Worm (Caenorhabditis elegans) whole organism, mixed stage, embryonic: ENCODE results near the gene ZK354.7.

Experiments
- M03D4.4 ChIP-seq: sonication (generic microtip); optimal IDR thresholded peaks from 2 replicates; lab custom pipeline; 2017; ENCODE audit warnings: mild to moderate bottlenecking, missing genetic modification characterization, missing compliant biosample characterization
- bed-3 ChIP-seq: fragments of 200-800 bp; sonication (Bioruptor generic); optimal IDR thresholded peaks from 3 replicates; lab custom pipeline; 2018; ENCODE audit warnings: mild to moderate bottlenecking, missing genetic modification characterization, moderate library complexity, missing compliant biosample characterization
- blmp-1 ChIP-seq: fragments of 150-350 bp; optimal IDR thresholded peaks from 2 replicates; lab custom pipeline; 2014; ENCODE audit warnings: missing biosample characterization, missing genetic modification characterization
- ceh-39 ChIP-seq: fragments of 150-350 bp; optimal IDR thresholded peaks from 2 replicates; lab custom pipeline; 2014; ENCODE audit warnings: missing biosample characterization, missing genetic modification characterization
- ceh-83 ChIP-seq: fragments of 200-800 bp; sonication (Bioruptor generic); optimal IDR thresholded peaks from 2 replicates; lab custom pipeline; 2018; ENCODE audit warnings: mild to moderate bottlenecking, missing genetic modification characterization, missing compliant biosample characterization
- ces-1 ChIP-seq: fragments of 150-350 bp; optimal IDR thresholded peaks from 2 replicates; lab custom pipeline; 2014; ENCODE audit warnings: missing biosample characterization, missing genetic modification reagents, missing genetic modification characterization
- cnd-1 ChIP-seq: fragments of 200-800 bp; sonication (Bioruptor generic); optimal IDR thresholded peaks from 2 replicates; lab custom pipeline; 2018; ENCODE audit warnings: mild to moderate bottlenecking, missing genetic modification characterization, missing compliant biosample characterization
- drap-1 ChIP-seq: fragments of 200-800 bp; sonication (Bioruptor generic); optimal IDR thresholded peaks from 3 replicates; lab custom pipeline; 2018; ENCODE audit warnings: mild to moderate bottlenecking, missing genetic modification characterization, missing compliant biosample characterization
- elt-1 ChIP-seq: sonication (generic microtip); optimal IDR thresholded peaks from 2 replicates; lab custom pipeline; 2017; ENCODE audit warnings: missing genetic modification characterization, mild to moderate bottlenecking, missing compliant biosample characterization, antibody characterized with exemption, moderate library complexity, borderline replicate concordance; ENCODE audit not compliant: insufficient read depth
- elt-3 ChIP-seq: fragments of 150-350 bp; optimal IDR thresholded peaks from 2 replicates; lab custom pipeline; 2014; ENCODE audit warnings: missing biosample characterization, missing genetic modification characterization
- flh-1 ChIP-seq: fragments of 200-800 bp; sonication (Bioruptor generic); optimal IDR thresholded peaks from 2 replicates; lab custom pipeline; 2018; ENCODE audit warnings: mild to moderate bottlenecking, missing genetic modification characterization, moderate library complexity, missing compliant biosample characterization
- ham-2 ChIP-seq: fragments of 200-800 bp; sonication (Bioruptor generic); optimal IDR thresholded peaks from 2 replicates; lab custom pipeline; 2018; ENCODE audit warnings: mild to moderate bottlenecking, missing genetic modification characterization, missing compliant biosample characterization
- hlh-1 ChIP-seq: fragments of 150-350 bp; optimal IDR thresholded peaks from 2 replicates; lab custom pipeline; 2014; ENCODE audit warnings: missing biosample characterization, missing genetic modification reagents, missing genetic modification characterization
- lin-13 ChIP-seq: fragments of 150-350 bp; optimal IDR thresholded peaks from 2 replicates; lab custom pipeline; 2014; ENCODE audit warnings: missing biosample characterization, missing genetic modification characterization
- lin-32 ChIP-seq: fragments of 200-800 bp; sonication (Bioruptor generic); optimal IDR thresholded peaks from 2 replicates; lab custom pipeline; 2018; ENCODE audit warnings: mild to moderate bottlenecking, missing genetic modification characterization, missing compliant biosample characterization
- lsy-2 ChIP-seq: fragments of 150-350 bp; optimal IDR thresholded peaks from 2 replicates; lab custom pipeline; 2014; ENCODE audit warnings: missing biosample characterization, missing genetic modification characterization
- mab-5 ChIP-seq: fragments of 150-350 bp; optimal IDR thresholded peaks from 2 replicates; lab custom pipeline; 2014; ENCODE audit warnings: missing biosample characterization, missing genetic modification characterization
- mep-1 ChIP-seq: fragments of 150-350 bp; optimal IDR thresholded peaks from 2 replicates; lab custom pipeline; 2017; ENCODE audit warnings: missing biosample characterization, missing genetic modification reagents, missing genetic modification characterization, inconsistent platforms
- mls-2 ChIP-seq: sonication (generic microtip); optimal IDR thresholded peaks from 2 replicates; lab custom pipeline; 2016; ENCODE audit warnings: mild to moderate bottlenecking, missing genetic modification characterization, moderate library complexity, missing compliant biosample characterization
- nhr-12 ChIP-seq: fragments of 150-350 bp; optimal IDR thresholded peaks from 2 replicates; lab custom pipeline; 2014; ENCODE audit warnings: missing biosample characterization, missing genetic modification characterization
- nhr-2 ChIP-seq: fragments of 150-350 bp; optimal IDR thresholded peaks from 2 replicates; lab custom pipeline; 2014; ENCODE audit warnings: missing biosample characterization, missing genetic modification characterization
- nhr-237 ChIP-seq: fragments of 150-350 bp; optimal IDR thresholded peaks from 2 replicates; lab custom pipeline; 2014; ENCODE audit warnings: missing biosample characterization, missing genetic modification characterization
- nhr-28 ChIP-seq: fragments of 150-350 bp; optimal IDR thresholded peaks from 2 replicates; lab custom pipeline; 2014; ENCODE audit warnings: missing biosample characterization, missing genetic modification characterization
- nhr-76 ChIP-seq: sonication (generic microtip); optimal IDR thresholded peaks from 2 replicates; lab custom pipeline; 2017; ENCODE audit warnings: missing biosample characterization, missing genetic modification characterization
- pha-4 ChIP-seq: fragments of 150-350 bp; optimal IDR thresholded peaks from 2 replicates; lab custom pipeline; 2018; ENCODE audit warnings: missing biosample characterization, missing genetic modification reagents, missing genetic modification characterization
- sem-2 ChIP-seq: fragments of 200-800 bp; sonication (Bioruptor generic); optimal IDR thresholded peaks from 2 replicates; lab custom pipeline; 2018; ENCODE audit warnings: mild to moderate bottlenecking, missing genetic modification characterization, missing compliant biosample characterization
- snpc-4 ChIP-seq: fragments of 150-350 bp; optimal IDR thresholded peaks from 2 replicates; lab custom pipeline; 2014; ENCODE audit warnings: missing biosample characterization, missing genetic modification characterization
- tbx-8 ChIP-seq: fragments of 200-800 bp; sonication (Bioruptor generic); optimal IDR thresholded peaks from 2 replicates; lab custom pipeline; 2018; ENCODE audit warnings: mild to moderate bottlenecking, missing genetic modification characterization, moderate library complexity, missing compliant biosample characterization
- unc-120 ChIP-seq: sonication (generic microtip); optimal IDR thresholded peaks from 2 replicates; lab custom pipeline; 2017; ENCODE audit warnings: missing genetic modification characterization, missing compliant biosample characterization; ENCODE audit not compliant: poor library complexity, severe bottlenecking
- unc-39 ChIP-seq: fragments of 150-350 bp; optimal IDR thresholded peaks from 2 replicates; lab custom pipeline; 2014; ENCODE audit warnings: missing biosample characterization, missing genetic modification characterization
- unc-62 ChIP-seq: fragments of 150-350 bp; optimal IDR thresholded peaks from 2 replicates; lab custom pipeline; 2014; ENCODE audit warnings: missing biosample characterization, missing genetic modification reagents, missing genetic modification characterization
- zip-8 ChIP-seq: fragments of 150-350 bp; optimal IDR thresholded peaks from 2 replicates; lab custom pipeline; 2014; ENCODE audit warnings: missing biosample characterization, missing genetic modification characterization
- ztf-11 ChIP-seq: fragments of 150-350 bp; optimal IDR thresholded peaks from 2 replicates; lab custom pipeline; 2014; ENCODE audit warnings: missing biosample characterization, missing genetic modification characterization

Gene ZK354.7

DNA sequence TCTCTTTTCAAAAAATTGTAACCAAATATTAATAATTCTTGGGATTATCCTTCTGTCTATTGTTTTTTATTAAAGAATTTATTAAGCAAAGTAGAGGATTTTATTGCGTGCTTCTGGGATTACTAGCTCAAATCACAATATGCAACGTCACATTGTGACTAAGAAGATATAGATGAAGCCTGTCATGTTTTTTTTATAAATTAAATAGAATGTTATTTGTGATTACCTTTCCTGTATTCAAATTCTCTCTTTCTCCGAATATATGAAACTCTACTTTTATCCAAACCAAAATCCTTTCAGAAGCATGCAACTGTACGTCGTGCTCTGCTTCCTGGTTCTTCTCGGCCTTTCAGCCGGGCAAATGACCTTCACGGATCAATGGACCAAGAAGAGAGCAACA lies 12.4 kb downstream of the ZK354.7 start, which contains the start of gene nlp-47:
Gene nlp-47 (plus strand): TSS at position 301 of the 400 bp plus-strand sequence.
- TF ChIP-seq nhr-28 (no peak), lin-13 (tag; lab: Kevin White, UChicago) (no peak), lsy-2 (tag; lab: Kevin White, UChicago) (no peak), elt-3 (tag; lab: Kevin White, UChicago) (no peak), bed-3 (no peak), ces-1 (GFP tag; lab: Kevin White, UChicago) (no peak), elt-1 (tag; lab: Kevin White, UChicago) (no peak), sem-2 (GFP tag; lab: Kevin White, UChicago) (no peak), ceh-39 (tag; lab: Kevin White, UChicago) (no peak), snpc-4 (tag; lab: Kevin White, UChicago) (no peak), nhr-237 (tag; lab: Kevin White, UChicago) (no peak), drap-1 (GFP tag; lab: Kevin White, UChicago) (no peak), hlh-1 (tag; lab: Kevin White, UChicago) (no peak), pha-4 (tag; lab: Kevin White, UChicago) (no peak), tbx-8 (GFP tag; lab: Kevin White, UChicago) (no peak), nhr-12 (tag; lab: Kevin White, UChicago) (no peak)

DNA sequence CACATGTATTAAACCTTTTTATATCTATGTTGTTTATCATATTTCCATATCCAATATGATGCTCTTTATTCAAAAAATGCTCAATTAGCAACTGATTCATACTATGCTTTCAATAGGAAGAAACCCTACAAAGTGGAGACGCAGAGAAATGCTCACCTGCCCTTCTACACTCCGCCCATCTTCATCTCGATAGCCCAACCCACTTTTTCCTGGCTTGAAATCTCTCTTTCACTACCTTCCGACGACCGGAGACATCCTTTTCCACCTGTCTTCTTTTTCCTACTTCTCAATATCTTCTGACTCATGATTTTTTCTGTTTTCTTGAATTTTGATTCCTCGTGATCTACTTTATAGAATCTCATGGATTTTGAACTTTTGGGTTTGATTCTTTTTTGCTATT lies 14.0 kb downstream of the ZK354.7 start:
- TF ChIP-seq nhr-12 (tag; lab: Kevin White, UChicago), result no peak
- no peak for TF ChIP-seq nhr-76 (tag; lab: Kevin White, UChicago)
- no peak for TF ChIP-seq mab-5 (tag; lab: Kevin White, UChicago)
- TF ChIP-seq nhr-2 (tag; lab: Kevin White, UChicago), result no peak
- no peak for TF ChIP-seq sem-2 (GFP tag; lab: Kevin White, UChicago)
- no peak for TF ChIP-seq unc-39 (tag; lab: Kevin White, UChicago)
- no peak for TF ChIP-seq snpc-4 (tag; lab: Kevin White, UChicago)
- no peak for TF ChIP-seq nhr-237 (tag; lab: Kevin White, UChicago)
- TF ChIP-seq lsy-2 (tag; lab: Kevin White, UChicago), result no peak
- TF ChIP-seq hlh-1 (tag; lab: Kevin White, UChicago), result no peak
- no peak for TF ChIP-seq lin-13 (tag; lab: Kevin White, UChicago)
- TF ChIP-seq ces-1 (GFP tag; lab: Kevin White, UChicago), result no peak
- TF ChIP-seq flh-1 (GFP tag; lab: Kevin White, UChicago), result no peak
- TF ChIP-seq lin-32 (GFP tag; lab: Kevin White, UChicago), result no peak
- no peak for TF ChIP-seq cnd-1 (tag; lab: Kevin White, UChicago)

DNA sequence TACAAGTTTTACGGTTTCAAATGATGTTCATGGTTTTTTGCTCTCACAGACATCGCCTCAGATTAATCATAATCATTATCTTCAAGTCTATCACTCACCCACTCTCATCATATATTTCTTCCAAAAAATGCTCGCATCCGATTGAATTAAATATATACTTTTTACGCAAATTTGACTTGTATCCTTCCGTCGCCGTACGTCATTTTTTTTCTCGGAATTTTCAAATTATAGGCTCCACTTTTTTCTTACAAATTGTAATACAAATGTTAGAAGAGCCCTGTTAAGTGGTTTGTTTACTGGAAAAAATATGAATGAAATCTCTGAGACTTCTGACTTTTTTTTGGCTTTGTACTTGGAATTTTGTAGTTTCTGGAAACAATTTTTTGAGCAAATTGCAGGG lies 15.7 kb downstream of the ZK354.7 start:
- TF ChIP-seq ceh-83 (no peak), ces-1 (GFP tag; lab: Kevin White, UChicago) (no peak), ceh-39 (tag; lab: Kevin White, UChicago) (no peak), nhr-76 (tag; lab: Kevin White, UChicago) (no peak), mls-2 (no peak), M03D4.4 (no peak), elt-1 (tag; lab: Kevin White, UChicago) (no peak), cnd-1 (tag; lab: Kevin White, UChicago) (no peak), elt-3 (tag; lab: Kevin White, UChicago) (no peak), snpc-4 (tag; lab: Kevin White, UChicago) (no peak), drap-1 (GFP tag; lab: Kevin White, UChicago) (no peak), lin-32 (GFP tag; lab: Kevin White, UChicago) (no peak), mep-1 (tag; lab: Kevin White, UChicago) (no peak), ham-2 (GFP tag; lab: Kevin White, UChicago) (no peak), blmp-1 (tag; lab: Kevin White, UChicago) (no peak), ztf-11 (tag; lab: Kevin White, UChicago) (no peak), sem-2 (GFP tag; lab: Kevin White, UChicago) (no peak), unc-39 (tag; lab: Kevin White, UChicago) (no peak), bed-3 (no peak)

DNA sequence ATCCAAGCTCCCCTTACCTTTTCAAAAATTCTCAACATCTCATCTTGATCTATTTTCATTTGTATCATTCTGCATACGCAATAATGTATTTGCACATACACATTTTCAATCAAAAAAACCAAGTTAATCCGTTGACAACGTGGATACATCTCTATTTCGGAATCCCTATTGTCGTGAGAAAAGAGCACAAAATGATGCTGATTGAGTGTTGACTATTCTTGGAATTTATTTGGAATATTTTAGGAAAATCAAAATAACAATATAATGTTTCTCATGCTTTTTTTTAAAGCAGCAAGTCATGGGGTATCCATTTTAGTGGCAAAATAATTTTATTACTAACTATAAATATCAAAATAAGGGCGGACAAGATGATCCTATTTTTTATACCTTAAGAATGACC lies 21.5 kb downstream of the ZK354.7 start:
- no peak for TF ChIP-seq drap-1 (GFP tag; lab: Kevin White, UChicago)
- no peak for TF ChIP-seq zip-8 (tag; lab: Kevin White, UChicago)

DNA sequence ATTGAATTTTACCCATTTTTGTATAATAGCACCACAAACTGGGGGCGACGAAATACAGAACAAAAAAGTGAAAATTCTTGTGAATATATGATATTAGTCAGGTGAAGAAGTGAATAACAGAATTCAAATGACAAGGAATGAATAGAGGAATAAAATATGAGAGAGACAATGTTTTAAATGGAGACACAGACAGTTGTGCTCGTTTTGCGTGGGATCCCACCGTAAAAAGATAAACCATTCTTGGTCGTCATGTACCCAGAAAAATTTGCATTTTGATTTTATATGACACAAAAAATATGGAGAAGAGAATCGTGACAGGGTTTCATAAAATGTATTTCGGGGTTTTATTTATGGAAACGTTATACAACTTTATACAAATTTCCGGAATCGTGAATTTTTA lies 25.2 kb downstream of the ZK354.7 start, which contains the start of gene F36H12.17:
Gene F36H12.17 (minus strand): TSS at position 101 of the 400 bp plus-strand sequence.
- TF ChIP-seq ceh-39 (tag; lab: Kevin White, UChicago), result no peak
- no peak for TF ChIP-seq ceh-83
- TF ChIP-seq sem-2 (GFP tag; lab: Kevin White, UChicago), result no peak
- no peak for TF ChIP-seq unc-62 (GFP tag; lab: Kevin White, UChicago)
- TF ChIP-seq ham-2 (GFP tag; lab: Kevin White, UChicago), result no peak
- no peak for TF ChIP-seq nhr-2 (tag; lab: Kevin White, UChicago)
- no peak for TF ChIP-seq snpc-4 (tag; lab: Kevin White, UChicago)
- no peak for TF ChIP-seq drap-1 (GFP tag; lab: Kevin White, UChicago)
- no peak for TF ChIP-seq mls-2
- TF ChIP-seq ces-1 (GFP tag; lab: Kevin White, UChicago), result no peak
- no peak for TF ChIP-seq bed-3
- TF ChIP-seq nhr-237 (tag; lab: Kevin White, UChicago), result no peak
- no peak for TF ChIP-seq hlh-1 (tag; lab: Kevin White, UChicago)
- TF ChIP-seq nhr-28, result no peak
- TF ChIP-seq unc-120 (tag; lab: Kevin White, UChicago), result no peak
- no peak for TF ChIP-seq blmp-1 (tag; lab: Kevin White, UChicago)
- TF ChIP-seq cnd-1 (tag; lab: Kevin White, UChicago), result no peak
- TF ChIP-seq nhr-12 (tag; lab: Kevin White, UChicago), result no peak
